Fruit fly (Drosophila melanogaster): ENCODE data around the gene Fum3.

Fum3 gene

DNA sequence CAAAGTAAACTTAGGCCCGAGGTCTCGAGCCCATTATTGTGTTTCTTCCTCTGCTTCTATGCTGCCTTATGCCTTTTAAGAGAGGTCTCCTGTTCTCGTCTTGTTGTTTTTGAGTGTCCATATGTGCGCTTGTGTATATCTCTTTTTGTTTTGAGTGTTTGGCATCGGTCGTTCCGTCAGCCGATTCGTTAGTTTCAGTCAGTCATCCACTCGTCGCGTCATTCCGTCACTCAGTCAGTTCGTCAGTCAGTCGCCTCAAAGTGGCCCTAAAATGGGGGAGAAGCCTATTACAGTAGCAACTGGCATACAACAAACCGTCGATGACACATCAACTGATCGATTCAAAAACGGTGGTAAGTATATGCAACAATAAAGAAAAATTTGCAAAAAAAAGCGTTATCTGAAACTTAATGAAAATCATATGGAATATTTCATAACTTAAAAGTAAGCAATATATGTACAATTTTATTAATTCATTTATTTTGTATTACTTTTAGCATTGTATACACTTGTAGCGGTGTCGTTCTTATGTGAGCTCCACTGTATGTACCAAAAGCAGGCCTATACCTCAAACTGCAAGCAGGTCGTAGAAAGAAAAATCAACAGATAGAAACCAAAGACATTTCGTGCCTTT is 47.5 kb downstream of the Fum3 start (continued):
- TF ChIP-seq CG32772 (GFP tag; IDR thresholded peaks at IDR 0.05) (peak; percentile 91), HLH4C (GFP tag; IDR thresholded peaks at IDR 0.05; ENCODE audit: partially characterized antibody) (no peak), Med (GFP tag) (peak; percentile 99), Myb (GFP tag; optimal IDR thresholded peaks at IDR 0.05) (peak; percentile 62), CG10209 (GFP tag; optimal IDR thresholded peaks at IDR 0.05) (peak; percentile 99), vnd (GFP tag; IDR thresholded peaks at IDR 0.05; ENCODE audit: partially characterized antibody) (no peak), gem (tag; optimal IDR thresholded peaks at IDR 0.05) (peak; percentile 96), CG6175 (GFP tag; IDR thresholded peaks at IDR 0.05) (peak; percentile 65; the same call in 2 of the 3 replicates), YL-1 (GFP tag; optimal IDR thresholded peaks at IDR 0.05) (peak; percentile 58), corto (GFP tag; optimal IDR thresholded peaks at IDR 0.05) (no peak), hkb (optimal IDR thresholded peaks at IDR 0.05) (no peak), hkb (GFP tag; IDR thresholded peaks at IDR 0.05) (peak; percentile 98), ewg (GFP tag; optimal IDR thresholded peaks at IDR 0.05) (peak; percentile 89), Hey (tag; optimal IDR thresholded peaks at IDR 0.05) (peak; percentile 56), Jarid2 (GFP tag; optimal IDR thresholded peaks at IDR 0.05) (peak; percentile 72), CG12155 (GFP tag; optimal IDR thresholded peaks at IDR 0.05) (peak; percentile 74), CG7786 (GFP tag; optimal IDR thresholded peaks at IDR 0.05) (peak; percentile 91), ttk (GFP tag; IDR thresholded peaks at IDR 0.05) (peak; percentile 94), Doc3 (GFP tag; IDR thresholded peaks at IDR 0.05; ENCODE audit: partially characterized antibody) (no peak), MESR4 (GFP tag; optimal IDR thresholded peaks at IDR 0.05) (peak; percentile 51), Abd-B (GFP tag; optimal IDR thresholded peaks at IDR 0.05) (peak; percentile 94), insv (GFP tag; optimal IDR thresholded peaks at IDR 0.05) (peak; percentile 24 to 61), Hr3 (GFP tag; optimal IDR thresholded peaks at IDR 0.05) (peak; percentile 94), ac (GFP tag; optimal IDR thresholded peaks at IDR 0.05) (peak; percentile 77), CG9437 (GFP tag; optimal IDR thresholded peaks at IDR 0.05) (peak; percentile 85), phol (tag; optimal IDR thresholded peaks at IDR 0.05) (peak; percentile 98), CG9215 (GFP tag; IDR thresholded peaks at IDR 0.05) (peak; percentile 89), lola (GFP tag; optimal IDR thresholded peaks at IDR 0.05) (peak in 1 of 3 experiments; percentile 95), cas (GFP tag; IDR thresholded peaks at IDR 0.05) (no peak), Rx (GFP tag; IDR thresholded peaks at IDR 0.05) (peak; percentile 92), CG17912 (GFP tag; optimal IDR thresholded peaks at IDR 0.05) (peak; percentile 87), tna (GFP tag; IDR thresholded peaks at IDR 0.05; ENCODE audit: partially characterized antibody) (no peak), CG8359 (GFP tag; optimal IDR thresholded peaks at IDR 0.05; ENCODE audit: borderline replicate concordance) (peak; percentile 91), so (GFP tag; IDR thresholded peaks at IDR 0.05) (peak; percentile 97), Mad (GFP tag; optimal IDR thresholded peaks at IDR 0.05) (peak; percentile 90), CG2202 (tag; optimal IDR thresholded peaks at IDR 0.05) (peak; percentile 91), ab (GFP tag; optimal IDR thresholded peaks at IDR 0.05) (no peak), CG4854 (GFP tag; optimal IDR thresholded peaks at IDR 0.05) (peak; percentile 76), CG6683 (GFP tag; optimal IDR thresholded peaks at IDR 0.05) (peak; percentile 82), knrl (GFP tag; IDR thresholded peaks at IDR 0.05; ENCODE audit: partially characterized antibody) (no peak), Hr51 (GFP tag; optimal IDR thresholded peaks at IDR 0.05) (peak; percentile 93 to 94), Dp (GFP tag; optimal IDR thresholded peaks at IDR 0.05) (peak; percentile 6), en (GFP tag; optimal IDR thresholded peaks at IDR 0.05) (peak; percentile 84), CG30403 (GFP tag; optimal IDR thresholded peaks at IDR 0.05) (peak; percentile 86), CG2129 (GFP tag; IDR thresholded peaks at IDR 0.05; ENCODE audit: partially characterized antibody) (no peak), ATbp (GFP tag; optimal IDR thresholded peaks at IDR 0.05) (peak; percentile 91), Atf3 (GFP tag; optimal IDR thresholded peaks at IDR 0.05) (peak; percentile 95), CG11456 (GFP tag; IDR thresholded peaks at IDR 0.05) (peak; percentile 86), sisA (GFP tag; IDR thresholded peaks at IDR 0.05) (peak; percentile 95)

Measured in whole organism, embryonic.